Worm (Caenorhabditis elegans): ENCODE results near the gene fbxa-182.

DNA sequence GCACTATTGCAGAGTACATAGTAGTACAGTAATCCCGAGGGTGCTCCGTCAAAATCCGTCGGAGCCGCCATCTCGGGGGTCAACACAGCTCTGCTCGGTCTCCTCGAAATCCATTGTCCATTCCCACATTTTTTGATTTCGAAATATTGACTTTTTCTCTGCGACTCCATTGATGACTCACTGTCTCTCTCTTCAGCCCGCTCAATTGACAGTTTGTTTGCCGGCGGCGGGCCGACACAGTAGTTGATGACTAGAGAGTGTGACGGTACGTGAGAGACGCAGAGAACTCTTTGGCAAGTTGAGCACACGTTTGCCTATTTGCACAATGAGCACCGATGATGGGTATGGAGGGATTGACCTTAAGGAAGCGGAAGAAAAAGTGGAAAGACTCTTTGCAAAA, 42.3 kb upstream of the fbxa-182 start:
- TF ChIP-seq aly-1 (tag; optimal IDR thresholded peaks at IDR 0.05) (no peak), sea-1 (GFP tag; conservative IDR thresholded peaks at IDR 0.05) (no peak), pes-1 (GFP tag; IDR thresholded peaks at IDR 0.05) (no peak), ets-7 (tag; optimal IDR thresholded peaks at IDR 0.05) (no peak), ama-1 (optimal IDR thresholded peaks at IDR 0.05) (no peak), F13C5.2 (tag; optimal IDR thresholded peaks at IDR 0.05) (no peak), hmbx-1 (tag; optimal IDR thresholded peaks at IDR 0.05) (no peak), ceh-13 (GFP tag; optimal IDR thresholded peaks at IDR 0.05) (no peak), scrt-1 (GFP tag; IDR thresholded peaks at IDR 0.05) (no peak), flt-1 (GFP tag; IDR thresholded peaks at IDR 0.05) (no peak), hmg-4 (GFP tag; optimal IDR thresholded peaks at IDR 0.05) (no peak)
